Worm (Caenorhabditis elegans): ENCODE data around the gene nhr-106.

- TF ChIP-seq elt-4 (tag; optimal IDR thresholded peaks at IDR 0.05) = no peak
- TF ChIP-seq ets-4 (tag; optimal IDR thresholded peaks at IDR 0.05) = no peak
- TF ChIP-seq T23F11.4 (GFP tag; optimal IDR thresholded peaks at IDR 0.05) = no peak
- no peak for TF ChIP-seq ama-1 (optimal IDR thresholded peaks at IDR 0.05)
- TF ChIP-seq sox-4 (tag; optimal IDR thresholded peaks at IDR 0.05) = no peak
Measured at ce11 chrV:457839-458238, 31.6 kb upstream of the nhr-106 start.
